Worm (Caenorhabditis elegans): ENCODE measurements around the gene F38H12.5.

DNA sequence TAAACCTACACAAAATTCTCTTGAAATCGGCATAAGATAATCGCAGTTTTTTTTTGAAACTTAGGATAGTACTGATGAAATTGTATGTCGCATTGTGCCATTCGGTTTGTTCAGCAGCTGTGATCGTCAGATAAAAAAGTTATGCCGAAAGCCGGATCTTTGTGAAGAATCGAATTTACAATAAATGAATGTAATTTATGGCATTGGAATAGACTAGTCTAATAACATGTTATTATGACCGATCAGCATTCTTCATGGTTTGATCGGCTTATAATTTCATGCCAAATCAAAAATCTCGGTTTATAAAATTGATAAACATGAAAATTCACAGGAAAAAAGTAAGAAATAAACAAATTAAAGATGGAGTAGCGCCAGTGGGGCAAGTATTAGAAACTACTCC is 29.7 kb upstream of the F38H12.5 start, which contains the start of gene srw-134:
- no peak for TF ChIP-seq unc-62 (GFP tag; optimal IDR thresholded peaks at IDR 0.05 in 1 of 2)
- TF ChIP-seq unc-62 (tag; optimal IDR thresholded peaks at IDR 0.05): no peak
- TF ChIP-seq ces-1 (GFP tag; optimal IDR thresholded peaks at IDR 0.05): no peak
- TF ChIP-seq fkh-10 (GFP tag; optimal IDR thresholded peaks at IDR 0.05): no peak
- TF ChIP-seq zip-2 (tag; optimal IDR thresholded peaks at IDR 0.05): no peak
- no peak for TF ChIP-seq ama-1 (optimal IDR thresholded peaks at IDR 0.05)
- TF ChIP-seq lin-38 (GFP tag; IDR thresholded peaks at IDR 0.05): no peak
- TF ChIP-seq nhr-6 (tag; optimal IDR thresholded peaks at IDR 0.05): no peak
- TF ChIP-seq zip-11 (GFP tag; IDR thresholded peaks at IDR 0.05): no peak
- TF ChIP-seq pqm-1 (tag; optimal IDR thresholded peaks at IDR 0.05): no peak
- no peak for TF ChIP-seq nhr-11 (tag; optimal IDR thresholded peaks at IDR 0.05)
- no peak for TF ChIP-seq pha-4 (GFP tag; IDR thresholded peaks at IDR 0.05)
- TF ChIP-seq pha-4 (tag; optimal IDR thresholded peaks at IDR 0.05): no peak
